Worm (Caenorhabditis elegans) whole organism, late embryonic: Measurements from ENCODE around the gene wrt-6.

Experiments used
- dve-1 ChIP-seq: sonication (generic microtip); optimal IDR thresholded peaks from 2 replicates; lab custom pipeline; 2017; ENCODE audit warnings: antibody characterized with exemption, mild to moderate bottlenecking, missing genetic modification characterization, missing compliant biosample characterization
- pag-3 ChIP-seq: sonication (generic microtip); optimal IDR thresholded peaks from 2 replicates; lab custom pipeline; 2016; ENCODE audit warnings: missing compliant biosample characterization, missing genetic modification characterization, borderline replicate concordance

DNA sequence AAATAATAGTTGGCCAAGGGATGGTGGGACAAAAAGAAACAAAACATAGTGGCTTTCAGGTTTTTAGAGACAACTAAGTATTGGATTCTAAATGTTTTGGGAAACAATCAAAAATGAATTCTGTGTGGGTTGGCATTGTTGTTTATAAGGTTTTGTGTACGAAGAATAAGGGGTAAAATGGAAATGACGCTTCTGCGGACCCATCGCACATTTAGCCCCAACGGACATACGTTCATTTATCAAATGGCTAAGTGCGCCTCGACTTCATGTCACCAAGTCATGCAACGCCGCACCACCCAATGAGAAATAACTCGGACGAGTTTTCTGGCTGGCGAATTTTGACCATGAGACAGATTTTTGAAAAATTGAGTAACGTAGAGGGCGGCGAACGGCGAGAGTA is 9.7 kb upstream of the wrt-6 start:
- no peak for TF ChIP-seq pag-3
- TF ChIP-seq dve-1 (tag; lab: Kevin White, UChicago): no peak
